Worm (Caenorhabditis elegans) whole organism, L3 larva: ENCODE data around the gene mtrf-1L.
"Not testable (repeated sequence)": the region's sequence is repeated elsewhere in the genome, so short reads cannot be mapped to it uniquely, and the experiment has no call there.

Source experiments
- R02D3.7 ChIP-seq: fragments of 150-350 bp; optimal IDR thresholded peaks from 2 replicates; lab custom pipeline; 2014; ENCODE audit warnings: missing biosample characterization, missing genetic modification characterization
- ZK546.5 ChIP-seq: sonication (generic microtip); optimal IDR thresholded peaks from 2 replicates; lab custom pipeline; 2017; ENCODE audit warnings: missing biosample characterization, missing genetic modification characterization
- ceh-28 ChIP-seq: fragments of 150-350 bp; optimal IDR thresholded peaks from 2 replicates; lab custom pipeline; 2014; ENCODE audit warnings: missing biosample characterization, missing genetic modification reagents, missing genetic modification characterization
- ceh-9 ChIP-seq: sonication (generic microtip); optimal IDR thresholded peaks from 2 replicates; lab custom pipeline; 2018; ENCODE audit warnings: missing biosample characterization, missing genetic modification characterization
- egl-5 ChIP-seq: fragments of 150-350 bp; optimal IDR thresholded peaks from 2 replicates; lab custom pipeline; 2017; ENCODE audit warnings: missing biosample characterization, missing genetic modification reagents, missing genetic modification characterization, inconsistent platforms
- elt-1 ChIP-seq: fragments of 150-350 bp; optimal IDR thresholded peaks from 2 replicates; lab custom pipeline; 2014; ENCODE audit warnings: missing biosample characterization, missing genetic modification characterization
- elt-2 ChIP-seq: sonication (generic microtip); optimal IDR thresholded peaks from 2 replicates; lab custom pipeline; 2016; ENCODE audit warnings: missing genetic modification reagents, mild to moderate bottlenecking, missing genetic modification characterization, missing compliant biosample characterization
- elt-3 ChIP-seq, 3 experiments: fragments of 150-350 bp in 1 of 3; sonication (generic microtip) in 2 of 3; optimal IDR thresholded peaks; 2 replicates in 2 of 3; 4 replicates in 1 of 3; lab custom pipeline; 2014 to 2017; ENCODE audit warnings: missing biosample characterization in 3 of 3, missing genetic modification characterization in 3 of 3
- hmg-11 ChIP-seq: sonication (generic microtip); optimal IDR thresholded peaks from 2 replicates; lab custom pipeline; 2016; ENCODE audit warnings: missing genetic modification characterization, missing compliant biosample characterization
- jun-1 ChIP-seq: fragments of 150-350 bp; optimal IDR thresholded peaks from 2 replicates; lab custom pipeline; 2014; ENCODE audit warnings: missing biosample characterization, missing genetic modification reagents, missing genetic modification characterization
- lin-15B ChIP-seq: fragments of 150-350 bp; optimal IDR thresholded peaks from 2 replicates; lab custom pipeline; 2014; ENCODE audit warnings: missing biosample characterization, missing genetic modification characterization
- lin-39 ChIP-seq: fragments of 150-350 bp; optimal IDR thresholded peaks from 2 replicates; lab custom pipeline; 2018; ENCODE audit warnings: missing biosample characterization, missing genetic modification reagents, missing genetic modification characterization
- mml-1 ChIP-seq: fragments of 150-350 bp; sonication (generic microtip); optimal IDR thresholded peaks from 3 replicates; lab custom pipeline; 2014; ENCODE audit warnings: missing biosample characterization, missing genetic modification characterization
- nhr-12 ChIP-seq: fragments of 150-350 bp; optimal IDR thresholded peaks from 2 replicates; lab custom pipeline; 2014; ENCODE audit warnings: missing biosample characterization, missing genetic modification characterization
- nhr-23 ChIP-seq: fragments of 150-350 bp; optimal IDR thresholded peaks from 2 replicates; lab custom pipeline; 2014; ENCODE audit warnings: missing biosample characterization, missing genetic modification reagents, missing genetic modification characterization
- nhr-237 ChIP-seq: fragments of 150-350 bp; optimal IDR thresholded peaks from 2 replicates; lab custom pipeline; 2014; ENCODE audit warnings: missing biosample characterization, missing genetic modification characterization
- nhr-28 ChIP-seq: fragments of 150-350 bp; optimal IDR thresholded peaks from 2 replicates; lab custom pipeline; 2014; ENCODE audit warnings: missing biosample characterization, missing genetic modification characterization
- nhr-43 ChIP-seq: sonication (generic microtip); optimal IDR thresholded peaks from 2 replicates; lab custom pipeline; 2016; ENCODE audit warnings: mild to moderate bottlenecking, missing genetic modification characterization, missing compliant biosample characterization; ENCODE audit not compliant: poor library complexity, severe bottlenecking
- nhr-67 ChIP-seq: fragments of 150-350 bp; optimal IDR thresholded peaks from 2 replicates; lab custom pipeline; 2014; ENCODE audit warnings: missing biosample characterization, missing genetic modification characterization
- nhr-76 ChIP-seq: fragments of 150-350 bp; sonication (generic microtip); optimal IDR thresholded peaks from 5 replicates; lab custom pipeline; 2014; ENCODE audit warnings: missing biosample characterization, missing genetic modification characterization
- nhr-77 ChIP-seq: fragments of 150-350 bp; optimal IDR thresholded peaks from 2 replicates; lab custom pipeline; 2014; ENCODE audit warnings: missing biosample characterization, missing genetic modification characterization
- pha-4 ChIP-seq: fragments of 150-350 bp; optimal IDR thresholded peaks from 2 replicates; lab custom pipeline; 2014; ENCODE audit warnings: missing biosample characterization, missing genetic modification reagents, missing genetic modification characterization
- pqm-1 ChIP-seq: fragments of 150-350 bp; optimal IDR thresholded peaks from 2 replicates; lab custom pipeline; 2017; ENCODE audit warnings: missing biosample characterization, missing genetic modification characterization, inconsistent platforms
- sea-2 ChIP-seq: fragments of 150-350 bp; sonication (generic microtip); optimal IDR thresholded peaks from 4 replicates; lab custom pipeline; 2014; ENCODE audit warnings: missing biosample characterization, missing genetic modification reagents, missing genetic modification characterization
- skn-1 ChIP-seq: fragments of 150-350 bp; optimal IDR thresholded peaks from 2 replicates; lab custom pipeline; 2014; ENCODE audit warnings: missing biosample characterization, missing genetic modification characterization
- unc-39 ChIP-seq: sonication (generic microtip); optimal IDR thresholded peaks from 4 replicates; lab custom pipeline; 2017; ENCODE audit warnings: missing biosample characterization, missing genetic modification characterization
- zag-1 ChIP-seq: fragments of 150-350 bp; optimal IDR thresholded peaks from 2 replicates; lab custom pipeline; 2014; ENCODE audit warnings: missing biosample characterization, missing genetic modification characterization
- ztf-11 ChIP-seq: fragments of 150-350 bp; optimal IDR thresholded peaks from 2 replicates; lab custom pipeline; 2014; ENCODE audit warnings: missing biosample characterization, missing genetic modification characterization
- ztf-4 ChIP-seq: fragments of 150-350 bp; optimal IDR thresholded peaks from 2 replicates; lab custom pipeline; 2014; ENCODE audit warnings: missing biosample characterization, missing genetic modification characterization

The mtrf-1L gene

DNA sequence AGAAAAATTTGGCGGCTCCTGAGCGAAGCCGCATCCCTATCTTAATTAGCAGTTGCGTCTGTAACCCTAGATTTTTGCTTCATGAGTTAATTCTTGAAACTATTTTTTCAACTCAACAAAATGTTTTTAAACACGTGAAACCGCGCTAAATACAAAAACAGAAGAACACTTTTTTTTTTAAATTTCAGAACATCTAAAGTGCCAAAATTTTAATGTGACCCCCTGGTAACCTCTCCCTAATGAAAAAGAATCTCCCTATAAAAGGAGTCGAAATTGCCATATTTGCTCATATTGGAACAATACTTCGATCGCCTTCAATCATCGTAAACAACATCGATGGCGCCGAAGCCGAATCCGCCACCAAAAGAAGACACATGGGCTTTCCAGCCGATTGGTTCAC, 31.5 kb downstream of the mtrf-1L start, which contains the start of gene nsph-4.2:
Gene nsph-4.2 (plus strand): TSS at position 301 of the 400 bp plus-strand sequence.
- TF ChIP-seq pqm-1, ztf-4, unc-39 (tag; lab: Kevin White, UChicago): not testable (repeated sequence)
- TF ChIP-seq, all 47 proteins: peak for 0; not testable (repeated sequence) for 47

DNA sequence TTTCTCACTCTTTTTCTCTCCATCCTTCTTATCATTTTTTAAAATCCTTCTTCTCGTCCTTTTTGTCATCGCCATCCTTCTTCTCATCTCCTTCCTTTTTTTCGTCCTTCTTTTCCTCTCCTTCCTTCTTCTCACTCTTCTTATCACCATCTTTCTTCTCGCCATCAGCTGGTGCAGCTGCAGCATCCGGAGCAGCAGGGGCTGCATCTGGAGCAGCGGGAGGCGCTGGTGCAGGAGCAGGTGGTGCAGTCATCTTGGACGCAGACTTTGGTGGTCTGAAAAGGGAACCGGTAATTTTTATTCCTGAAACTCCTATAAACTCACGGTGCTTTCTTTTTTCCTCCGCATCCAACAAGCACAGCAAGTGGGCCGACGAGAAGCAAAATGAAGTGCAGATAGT, 34.8 kb downstream of the mtrf-1L start:
- TF ChIP-seq zag-1 (tag; lab: Kevin White, UChicago) (no peak), ZK546.5 (tag; lab: Kevin White, UChicago) (no peak), R02D3.7 (tag; lab: Kevin White, UChicago) (no peak), ztf-11 (tag; lab: Kevin White, UChicago) (no peak), ceh-9 (no peak), nhr-67 (tag; lab: Kevin White, UChicago) (no peak)

- TF ChIP-seq skn-1 (tag; lab: Kevin White, UChicago) (no peak), elt-2 (no peak), nhr-76 (tag; lab: Kevin White, UChicago) (no peak), lin-39 (tag; lab: Kevin White, UChicago) (no peak), pha-4 (tag; lab: Kevin White, UChicago) (no peak), hmg-11 (tag; lab: Kevin White, UChicago) (no peak), mml-1 (tag; lab: Kevin White, UChicago) (no peak), ztf-4 (tag; lab: Kevin White, UChicago) (no peak), nhr-12 (tag; lab: Kevin White, UChicago) (no peak), nhr-237 (no peak), egl-5 (tag; lab: Kevin White, UChicago) (no peak), zag-1 (tag; lab: Kevin White, UChicago) (no peak), pqm-1 (tag; lab: Kevin White, UChicago) (no peak), nhr-23 (tag; lab: Kevin White, UChicago) (no peak)
Observed at ce11 chrIV:5224238-5224637, 37.3 kb downstream of the mtrf-1L start, which contains the start of gene Y59E9AL.8. Y59E9AL.8 (minus strand) TSS chrIV:5224338.

DNA sequence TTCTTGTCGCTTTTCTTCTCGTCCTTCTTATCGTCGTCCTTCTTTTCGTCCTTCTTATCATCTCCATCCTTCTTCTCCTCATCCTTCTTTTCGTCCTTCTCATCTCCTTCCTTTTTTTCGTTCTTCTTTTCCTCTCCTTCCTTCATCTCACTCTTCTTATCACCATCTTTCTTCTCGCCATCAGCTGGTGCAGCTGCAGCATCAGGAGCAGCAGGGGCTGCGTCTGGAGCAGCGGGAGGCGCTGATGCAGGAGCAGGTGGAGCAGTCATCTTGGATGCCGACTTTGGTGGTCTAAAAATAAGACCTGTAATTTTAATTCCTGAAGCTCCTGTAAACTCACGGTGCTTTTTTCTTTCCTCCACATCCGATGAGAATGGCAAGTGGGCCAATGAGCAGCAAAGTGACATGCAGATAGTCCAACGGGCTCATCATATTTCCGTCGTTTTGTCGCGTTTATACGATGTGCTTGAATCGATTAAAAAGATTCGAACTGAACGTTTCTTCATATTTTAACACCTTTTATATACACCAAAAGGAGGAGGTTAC, 38.4 kb downstream of the mtrf-1L start, which contains the start of gene cylc-1:
Gene cylc-1 (minus strand): TSS at position 496 of the 546 bp plus-strand sequence.
- not testable (repeated sequence) for TF ChIP-seq sea-2 (GFP tag; lab: Kevin White, UChicago); ceh-9; hmg-11 (tag; lab: Kevin White, UChicago)
- TF ChIP-seq, all 47 proteins: peak for 0; not testable (repeated sequence) for 47

DNA sequence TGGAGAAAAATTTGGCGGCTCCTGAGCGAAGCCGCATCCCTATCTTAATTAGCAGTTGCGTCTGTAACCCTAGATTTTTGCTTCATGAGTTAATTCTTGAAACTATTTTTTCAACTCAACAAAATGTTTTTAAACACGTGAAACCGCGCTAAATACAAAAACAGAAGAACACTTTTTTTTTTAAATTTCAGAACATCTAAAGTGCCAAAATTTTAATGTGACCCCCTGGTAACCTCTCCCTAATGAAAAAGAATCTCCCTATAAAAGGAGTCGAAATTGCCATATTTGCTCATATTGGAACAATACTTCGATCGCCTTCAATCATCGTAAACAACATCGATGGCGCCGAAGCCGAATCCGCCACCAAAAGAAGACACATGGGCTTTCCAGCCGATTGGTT, 39.6 kb downstream of the mtrf-1L start, which contains the start of gene nsph-4.1:
Gene nsph-4.1 (plus strand): TSS at position 301 of the 400 bp plus-strand sequence.
- TF ChIP-seq nhr-28, zag-1, nhr-12 (tag; lab: Kevin White, UChicago): not testable (repeated sequence)

DNA sequence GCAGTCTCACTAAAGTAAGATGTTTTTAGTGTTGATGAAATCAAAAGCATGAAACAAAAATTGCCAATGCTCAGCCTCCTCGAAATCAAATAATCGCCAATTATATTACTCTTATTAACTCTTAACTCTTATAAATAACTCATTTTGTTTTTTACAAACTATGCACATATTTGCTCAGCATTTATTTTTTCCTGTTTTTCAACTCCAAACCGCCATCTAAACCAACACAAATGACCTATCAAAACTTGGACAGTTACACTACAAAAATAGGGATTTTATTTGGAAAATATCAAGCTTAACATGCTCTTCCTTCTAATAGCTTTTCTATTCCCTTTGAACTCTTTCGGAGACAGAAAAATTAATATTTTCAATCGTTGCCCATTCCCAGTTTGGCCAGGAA, 41.7 kb downstream of the mtrf-1L start, which contains the start of gene thn-6:
Gene thn-6 (plus strand): TSS at position 301 of the 400 bp plus-strand sequence.
- TF ChIP-seq hmg-11 (tag; lab: Kevin White, UChicago) = no peak
- TF ChIP-seq nhr-12 (tag; lab: Kevin White, UChicago) = no peak
- TF ChIP-seq unc-39 (tag; lab: Kevin White, UChicago) = no peak
- no peak for TF ChIP-seq nhr-28 (tag; lab: Kevin White, UChicago)
- no peak for TF ChIP-seq R02D3.7 (tag; lab: Kevin White, UChicago)
- TF ChIP-seq elt-3 (tag; optimal IDR thresholded peaks at IDR 0.05; lab: Kevin White, UChicago) = no peak
- no peak for TF ChIP-seq egl-5 (tag; lab: Kevin White, UChicago)
- TF ChIP-seq elt-1 (tag; lab: Kevin White, UChicago) = no peak
- no peak for TF ChIP-seq pqm-1 (tag; lab: Kevin White, UChicago)
- no peak for TF ChIP-seq sea-2 (GFP tag; lab: Kevin White, UChicago)
- no peak for TF ChIP-seq ZK546.5 (tag; lab: Kevin White, UChicago)
- TF ChIP-seq lin-15B = no peak
- no peak for TF ChIP-seq jun-1 (tag; lab: Kevin White, UChicago)
- TF ChIP-seq pha-4 (tag; lab: Kevin White, UChicago) = no peak

- TF ChIP-seq nhr-43 = no peak
- no peak for TF ChIP-seq elt-1 (tag; lab: Kevin White, UChicago)
- TF ChIP-seq nhr-77 (tag; lab: Kevin White, UChicago) = no peak
- no peak for TF ChIP-seq ceh-28 (tag; lab: Kevin White, UChicago)
Observed at ce11 chrIV:5230530-5230929, 43.6 kb downstream of the mtrf-1L start, which contains the start of gene thn-5. thn-5 (plus strand) TSS chrIV:5230830.
